Worm (Caenorhabditis elegans) whole organism, mixed stage, embryonic: ENCODE measurements around the gene unc-70.

Source experiments
- M03D4.4 ChIP-seq: sonication (generic microtip); optimal IDR thresholded peaks from 2 replicates; lab custom pipeline; 2017; ENCODE audit warnings: mild to moderate bottlenecking, missing genetic modification characterization, missing compliant biosample characterization
- bed-3 ChIP-seq: fragments of 200-800 bp; sonication (Bioruptor generic); optimal IDR thresholded peaks from 3 replicates; lab custom pipeline; 2018; ENCODE audit warnings: mild to moderate bottlenecking, missing genetic modification characterization, moderate library complexity, missing compliant biosample characterization
- blmp-1 ChIP-seq: fragments of 150-350 bp; optimal IDR thresholded peaks from 2 replicates; lab custom pipeline; 2014; ENCODE audit warnings: missing biosample characterization, missing genetic modification characterization
- ceh-39 ChIP-seq: fragments of 150-350 bp; optimal IDR thresholded peaks from 2 replicates; lab custom pipeline; 2014; ENCODE audit warnings: missing biosample characterization, missing genetic modification characterization
- ceh-43 ChIP-seq: fragments of 200-800 bp; sonication (Bioruptor generic); optimal IDR thresholded peaks from 2 replicates; lab custom pipeline; 2018; ENCODE audit warnings: mild to moderate bottlenecking, missing genetic modification characterization, moderate library complexity, missing compliant biosample characterization
- ces-1 ChIP-seq: fragments of 150-350 bp; optimal IDR thresholded peaks from 2 replicates; lab custom pipeline; 2014; ENCODE audit warnings: missing biosample characterization, missing genetic modification reagents, missing genetic modification characterization
- cnd-1 ChIP-seq: fragments of 200-800 bp; sonication (Bioruptor generic); optimal IDR thresholded peaks from 2 replicates; lab custom pipeline; 2018; ENCODE audit warnings: mild to moderate bottlenecking, missing genetic modification characterization, missing compliant biosample characterization
- drap-1 ChIP-seq: fragments of 200-800 bp; sonication (Bioruptor generic); optimal IDR thresholded peaks from 3 replicates; lab custom pipeline; 2018; ENCODE audit warnings: mild to moderate bottlenecking, missing genetic modification characterization, missing compliant biosample characterization
- elt-1 ChIP-seq: sonication (generic microtip); optimal IDR thresholded peaks from 2 replicates; lab custom pipeline; 2017; ENCODE audit warnings: missing genetic modification characterization, mild to moderate bottlenecking, missing compliant biosample characterization, antibody characterized with exemption, moderate library complexity, borderline replicate concordance; ENCODE audit not compliant: insufficient read depth
- elt-3 ChIP-seq: fragments of 150-350 bp; optimal IDR thresholded peaks from 2 replicates; lab custom pipeline; 2014; ENCODE audit warnings: missing biosample characterization, missing genetic modification characterization
- flh-1 ChIP-seq: fragments of 200-800 bp; sonication (Bioruptor generic); optimal IDR thresholded peaks from 2 replicates; lab custom pipeline; 2018; ENCODE audit warnings: mild to moderate bottlenecking, missing genetic modification characterization, moderate library complexity, missing compliant biosample characterization
- ham-2 ChIP-seq: fragments of 200-800 bp; sonication (Bioruptor generic); optimal IDR thresholded peaks from 2 replicates; lab custom pipeline; 2018; ENCODE audit warnings: mild to moderate bottlenecking, missing genetic modification characterization, missing compliant biosample characterization
- hlh-1 ChIP-seq: fragments of 150-350 bp; optimal IDR thresholded peaks from 2 replicates; lab custom pipeline; 2014; ENCODE audit warnings: missing biosample characterization, missing genetic modification reagents, missing genetic modification characterization
- lin-13 ChIP-seq: fragments of 150-350 bp; optimal IDR thresholded peaks from 2 replicates; lab custom pipeline; 2014; ENCODE audit warnings: missing biosample characterization, missing genetic modification characterization
- mep-1 ChIP-seq: fragments of 150-350 bp; optimal IDR thresholded peaks from 2 replicates; lab custom pipeline; 2017; ENCODE audit warnings: missing biosample characterization, missing genetic modification reagents, missing genetic modification characterization, inconsistent platforms
- mls-2 ChIP-seq: sonication (generic microtip); optimal IDR thresholded peaks from 2 replicates; lab custom pipeline; 2016; ENCODE audit warnings: mild to moderate bottlenecking, missing genetic modification characterization, moderate library complexity, missing compliant biosample characterization
- nhr-12 ChIP-seq: fragments of 150-350 bp; optimal IDR thresholded peaks from 2 replicates; lab custom pipeline; 2014; ENCODE audit warnings: missing biosample characterization, missing genetic modification characterization
- nhr-2 ChIP-seq: fragments of 150-350 bp; optimal IDR thresholded peaks from 2 replicates; lab custom pipeline; 2014; ENCODE audit warnings: missing biosample characterization, missing genetic modification characterization
- nhr-237 ChIP-seq: fragments of 150-350 bp; optimal IDR thresholded peaks from 2 replicates; lab custom pipeline; 2014; ENCODE audit warnings: missing biosample characterization, missing genetic modification characterization
- nhr-28 ChIP-seq: fragments of 150-350 bp; optimal IDR thresholded peaks from 2 replicates; lab custom pipeline; 2014; ENCODE audit warnings: missing biosample characterization, missing genetic modification characterization
- nhr-76 ChIP-seq: sonication (generic microtip); optimal IDR thresholded peaks from 2 replicates; lab custom pipeline; 2017; ENCODE audit warnings: missing biosample characterization, missing genetic modification characterization
- pha-4 ChIP-seq: fragments of 150-350 bp; optimal IDR thresholded peaks from 2 replicates; lab custom pipeline; 2018; ENCODE audit warnings: missing biosample characterization, missing genetic modification reagents, missing genetic modification characterization
- snpc-4 ChIP-seq: fragments of 150-350 bp; optimal IDR thresholded peaks from 2 replicates; lab custom pipeline; 2014; ENCODE audit warnings: missing biosample characterization, missing genetic modification characterization
- sptf-1 ChIP-seq: sonication (generic microtip); optimal IDR thresholded peaks from 2 replicates; lab custom pipeline; 2017; ENCODE audit warnings: mild to moderate bottlenecking, missing genetic modification characterization, moderate library complexity, missing compliant biosample characterization
- tbx-8 ChIP-seq: fragments of 200-800 bp; sonication (Bioruptor generic); optimal IDR thresholded peaks from 2 replicates; lab custom pipeline; 2018; ENCODE audit warnings: mild to moderate bottlenecking, missing genetic modification characterization, moderate library complexity, missing compliant biosample characterization
- unc-120 ChIP-seq: sonication (generic microtip); optimal IDR thresholded peaks from 2 replicates; lab custom pipeline; 2017; ENCODE audit warnings: missing genetic modification characterization, missing compliant biosample characterization; ENCODE audit not compliant: poor library complexity, severe bottlenecking
- unc-39 ChIP-seq: fragments of 150-350 bp; optimal IDR thresholded peaks from 2 replicates; lab custom pipeline; 2014; ENCODE audit warnings: missing biosample characterization, missing genetic modification characterization
- unc-62 ChIP-seq: fragments of 150-350 bp; optimal IDR thresholded peaks from 2 replicates; lab custom pipeline; 2014; ENCODE audit warnings: missing biosample characterization, missing genetic modification reagents, missing genetic modification characterization
- zip-8 ChIP-seq: fragments of 150-350 bp; optimal IDR thresholded peaks from 2 replicates; lab custom pipeline; 2014; ENCODE audit warnings: missing biosample characterization, missing genetic modification characterization
- ztf-11 ChIP-seq: fragments of 150-350 bp; optimal IDR thresholded peaks from 2 replicates; lab custom pipeline; 2014; ENCODE audit warnings: missing biosample characterization, missing genetic modification characterization

The unc-70 gene

DNA sequence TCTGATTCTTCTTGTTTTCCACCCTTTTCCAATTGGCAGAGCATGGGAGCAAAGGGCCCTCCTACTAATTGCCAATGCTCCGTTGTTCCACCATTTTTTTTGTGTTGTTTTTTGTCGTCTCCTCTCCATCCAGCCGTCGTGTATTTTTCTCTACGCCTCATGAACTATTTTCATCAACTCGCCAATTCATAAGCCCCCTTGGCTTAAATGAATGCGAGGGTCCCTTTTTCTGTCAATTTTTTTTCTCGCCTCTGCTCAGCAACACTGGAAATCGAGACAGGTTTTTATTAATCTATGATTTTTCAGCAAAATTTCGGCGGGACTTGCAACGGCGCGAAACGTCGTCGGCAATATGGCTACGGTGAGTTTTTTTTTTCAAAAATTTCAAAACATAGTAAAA is at the start of gene unc-70:
Gene unc-70, plus strand, starts transcription at position 301 of the 400 bp plus-strand sequence.
- TF ChIP-seq ceh-39 (tag; lab: Kevin White, UChicago) (no peak), snpc-4 (no peak), bed-3 (no peak), cnd-1 (tag; lab: Kevin White, UChicago) (no peak), ces-1 (GFP tag; lab: Kevin White, UChicago) (no peak)

- no peak for TF ChIP-seq ceh-39 (tag; lab: Kevin White, UChicago)
- TF ChIP-seq ham-2 (GFP tag; lab: Kevin White, UChicago), result no peak
- TF ChIP-seq elt-3, result no peak
Observed at ce11 chrV:6831539-6831938, 49.6 kb upstream of the unc-70 start.

DNA sequence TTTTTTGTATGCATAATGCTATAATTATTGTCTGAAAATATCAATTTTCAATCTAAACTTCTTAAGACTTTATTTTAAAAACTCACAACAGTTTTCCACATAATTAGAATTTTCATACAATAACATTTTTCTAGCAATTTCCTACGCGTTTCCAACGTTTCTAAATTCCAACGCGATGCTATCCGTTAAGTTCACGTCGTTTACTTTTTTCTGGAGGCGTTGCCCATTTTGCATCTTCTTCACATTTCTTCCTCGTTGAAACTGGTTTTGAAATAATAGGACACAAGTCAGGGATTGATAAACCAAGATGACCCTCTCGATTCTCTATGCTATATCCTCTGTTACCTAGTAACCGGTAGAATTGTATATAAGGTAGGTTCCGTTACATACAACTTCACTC is 45.9 kb upstream of the unc-70 start, which contains the start of the genes T15B7.14 and col-143:
Gene T15B7.14, minus strand, starts transcription at position 101 of the 400 bp plus-strand sequence.
Gene col-143, plus strand, starts transcription at position 394 of the 400 bp plus-strand sequence.
- no peak for TF ChIP-seq tbx-8
- TF ChIP-seq ces-1 (GFP tag; lab: Kevin White, UChicago), result no peak
- no peak for TF ChIP-seq nhr-12 (tag; lab: Kevin White, UChicago)
- TF ChIP-seq mep-1 (tag; lab: Kevin White, UChicago), result no peak
- no peak for TF ChIP-seq unc-39 (tag; lab: Kevin White, UChicago)
- TF ChIP-seq ceh-39 (tag; lab: Kevin White, UChicago), result no peak
- no peak for TF ChIP-seq ceh-43 (GFP tag; lab: Kevin White, UChicago)
- TF ChIP-seq zip-8 (tag; lab: Kevin White, UChicago), result no peak
- TF ChIP-seq nhr-237 (tag; lab: Kevin White, UChicago), result no peak
- no peak for TF ChIP-seq cnd-1 (tag; lab: Kevin White, UChicago)
- no peak for TF ChIP-seq ztf-11 (tag; lab: Kevin White, UChicago)
- no peak for TF ChIP-seq nhr-2 (tag; lab: Kevin White, UChicago)
- TF ChIP-seq nhr-28, result no peak
- TF ChIP-seq elt-3, result no peak
- no peak for TF ChIP-seq pha-4
- TF ChIP-seq M03D4.4 (tag; lab: Kevin White, UChicago), result no peak
- TF ChIP-seq, all 35 proteins: peak for 0

- TF ChIP-seq unc-120 (tag; lab: Kevin White, UChicago), result no peak
- TF ChIP-seq mls-2 (tag; lab: Kevin White, UChicago), result no peak
- TF ChIP-seq unc-62, result no peak
- TF ChIP-seq drap-1, result no peak
- TF ChIP-seq M03D4.4 (tag; lab: Kevin White, UChicago), result no peak
- no peak for TF ChIP-seq cnd-1 (tag; lab: Kevin White, UChicago)
- TF ChIP-seq elt-1, result no peak
- TF ChIP-seq ceh-39 (tag; lab: Kevin White, UChicago), result no peak
- TF ChIP-seq bed-3, result no peak
- TF ChIP-seq sptf-1, result no peak
- TF ChIP-seq ceh-43 (GFP tag; lab: Kevin White, UChicago), result no peak
- TF ChIP-seq nhr-12 (tag; lab: Kevin White, UChicago), result no peak
- no peak for TF ChIP-seq hlh-1
- TF ChIP-seq nhr-2 (tag; lab: Kevin White, UChicago), result no peak
- no peak for TF ChIP-seq ztf-11 (tag; lab: Kevin White, UChicago)
Observed at ce11 chrV:6836036-6836435, 45.1 kb upstream of the unc-70 start.

DNA sequence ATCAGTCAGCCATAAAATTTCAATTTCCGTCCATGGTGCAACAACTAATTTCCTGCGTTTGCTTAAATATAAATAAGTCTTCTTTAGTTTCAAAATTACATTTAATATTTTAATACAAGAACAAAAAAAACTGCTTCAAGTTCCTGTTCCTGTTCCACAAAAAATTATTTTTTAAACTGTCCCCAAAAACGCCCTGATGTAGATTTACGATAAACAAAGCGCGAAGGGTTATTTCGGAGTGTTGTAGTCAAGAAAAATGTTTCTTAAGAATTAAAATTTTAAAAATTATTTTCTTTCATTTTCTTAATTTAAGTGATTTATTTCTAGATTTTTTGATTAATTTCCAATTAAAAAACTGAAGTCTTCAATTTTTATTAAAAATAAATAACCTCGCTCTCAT is 42.5 kb upstream of the unc-70 start, which contains the start of gene T15B7.15:
Gene T15B7.15, minus strand, starts transcription at position 67 of the 400 bp plus-strand sequence.
- TF ChIP-seq nhr-76 (tag; lab: Kevin White, UChicago) (no peak), ham-2 (GFP tag; lab: Kevin White, UChicago) (no peak), flh-1 (GFP tag; lab: Kevin White, UChicago) (no peak), unc-39 (tag; lab: Kevin White, UChicago) (no peak), blmp-1 (no peak), lin-13 (no peak), ces-1 (GFP tag; lab: Kevin White, UChicago) (no peak), sptf-1 (no peak), unc-120 (tag; lab: Kevin White, UChicago) (no peak), hlh-1 (no peak), mep-1 (tag; lab: Kevin White, UChicago) (no peak)

DNA sequence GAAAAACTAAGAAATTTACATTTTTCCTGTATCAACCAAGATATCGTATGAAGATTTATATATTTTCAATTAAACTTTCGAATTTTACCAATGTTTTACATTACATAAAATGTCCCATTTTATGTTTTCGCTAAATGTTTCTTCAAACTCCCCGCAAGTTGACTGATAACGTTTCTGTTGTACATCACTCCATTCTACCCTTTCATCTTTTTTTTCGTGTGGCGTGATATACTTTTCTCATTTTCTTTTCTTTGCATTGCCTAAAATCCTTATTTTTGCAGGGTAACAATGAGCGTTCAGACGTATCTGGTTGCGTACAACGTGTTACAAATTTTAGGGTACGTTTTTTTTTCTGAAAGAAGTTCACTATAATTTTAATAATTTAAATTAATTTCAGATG is 42.1 kb upstream of the unc-70 start, which contains the start of gene hpo-8:
Gene hpo-8, plus strand, starts transcription at position 282 of the 400 bp plus-strand sequence.
- no peak for TF ChIP-seq unc-62
